Worm (Caenorhabditis elegans): ENCODE data around the gene ceh-75.

ceh-75 gene

ce11 chrV:9948840-9949239 lies 27.7 kb downstream of the ceh-75 start, which contains the start of gene nlp-58:
Gene nlp-58 (minus strand): TSS chrV:9948940.
- TF ChIP-seq R02D3.7 (tag; optimal IDR thresholded peaks at IDR 0.05) = no peak

ce11 chrV:9950861-9951260 lies 29.7 kb downstream of the ceh-75 start, which contains the start of gene ttr-46:
Gene ttr-46 (plus strand): TSS chrV:9951233.
- TF ChIP-seq fos-1 (tag; optimal IDR thresholded peaks at IDR 0.05) (peak; percentile 56), lsy-2 (tag; optimal IDR thresholded peaks at IDR 0.05) (no peak)

ce11 chrV:9952396-9952795 lies 31.3 kb downstream of the ceh-75 start, which contains the start of gene mam-5:
Gene mam-5 (plus strand): TSS chrV:9952699.
- TF ChIP-seq zag-1 (tag; optimal IDR thresholded peaks at IDR 0.05) (no peak), blmp-1 (tag; optimal IDR thresholded peaks at IDR 0.05; ENCODE audit: insufficient read depth) (no peak), peb-1 (tag; optimal IDR thresholded peaks at IDR 0.05) (no peak), sma-9 (GFP tag; optimal IDR thresholded peaks at IDR 0.05) (no peak), sma-9 (tag; optimal IDR thresholded peaks at IDR 0.05) (no peak), ceh-16 (tag; optimal IDR thresholded peaks at IDR 0.05) (no peak), ZK546.5 (tag; optimal IDR thresholded peaks at IDR 0.05) (no peak), R02D3.7 (tag; optimal IDR thresholded peaks at IDR 0.05) (no peak), egl-27 (tag; optimal IDR thresholded peaks at IDR 0.05) (no peak), nhr-11 (tag; optimal IDR thresholded peaks at IDR 0.05) (no peak), ama-1 (optimal IDR thresholded peaks at IDR 0.05) (no peak), nhr-77 (tag; optimal IDR thresholded peaks at IDR 0.05) (no peak), dmd-4 (tag; optimal IDR thresholded peaks at IDR 0.05) (no peak), gmeb-1 (tag; optimal IDR thresholded peaks at IDR 0.05) (no peak), skn-1 (tag; optimal IDR thresholded peaks at IDR 0.05) (no peak), alr-1 (tag; optimal IDR thresholded peaks at IDR 0.05) (no peak), nhr-21 (tag; optimal IDR thresholded peaks at IDR 0.05) (no peak), Y55F3AM.14 (GFP tag; optimal IDR thresholded peaks at IDR 0.05) (no peak), fos-1 (tag; optimal IDR thresholded peaks at IDR 0.05) (no peak), ztf-4 (tag; optimal IDR thresholded peaks at IDR 0.05) (no peak)

ce11 chrV:9958231-9958630 lies 37.1 kb downstream of the ceh-75 start, which contains the start of gene anmt-3:
Gene anmt-3 (minus strand): TSS chrV:9958331.
- TF ChIP-seq lin-13 (GFP tag; optimal IDR thresholded peaks at IDR 0.05) (no peak), elt-1 (tag; optimal IDR thresholded peaks at IDR 0.05) (no peak), snpc-4 (tag; optimal IDR thresholded peaks at IDR 0.05) (no peak), unc-55 (GFP tag; optimal IDR thresholded peaks at IDR 0.05) (no peak), gmeb-1 (tag; optimal IDR thresholded peaks at IDR 0.05) (no peak)

ce11 chrV:9958654-9959053 lies 37.5 kb downstream of the ceh-75 start:
- TF ChIP-seq nhr-6 (tag; optimal IDR thresholded peaks at IDR 0.05) (peak; percentile 23), sma-9 (GFP tag; optimal IDR thresholded peaks at IDR 0.05) (peak; percentile 46), sma-9 (tag; optimal IDR thresholded peaks at IDR 0.05) (no peak), C34F6.9 (tag; optimal IDR thresholded peaks at IDR 0.05) (peak; percentile 29), F13H6.1 (tag; optimal IDR thresholded peaks at IDR 0.05) (peak; percentile 82), nhr-129 (tag; optimal IDR thresholded peaks at IDR 0.05) (peak; percentile 73), alr-1 (tag; optimal IDR thresholded peaks at IDR 0.05) (no peak), lsy-2 (tag; optimal IDR thresholded peaks at IDR 0.05) (peak in 1 of 2 experiments; percentile 44), unc-39 (tag; optimal IDR thresholded peaks at IDR 0.05) (no peak)

- TF ChIP-seq nhr-77 (tag; optimal IDR thresholded peaks at IDR 0.05) (no peak), nhr-25 (tag; optimal IDR thresholded peaks at IDR 0.05) (no peak), mdl-1 (tag; optimal IDR thresholded peaks at IDR 0.05) (no peak), nhr-237 (tag; optimal IDR thresholded peaks at IDR 0.05) (no peak)
Observed at ce11 chrV:9960376-9960775, 39.2 kb downstream of the ceh-75 start, which contains the start of gene T07C12.10. Gene T07C12.10 (minus strand): TSS chrV:9960476.

ce11 chrV:9962394-9962793 lies 41.3 kb downstream of the ceh-75 start, which contains the start of gene madf-4:
Gene madf-4 (minus strand): TSS chrV:9962494.
- TF ChIP-seq fos-1 (tag; optimal IDR thresholded peaks at IDR 0.05) (no peak), dmd-4 (tag; optimal IDR thresholded peaks at IDR 0.05) (no peak), nhr-129 (tag; optimal IDR thresholded peaks at IDR 0.05) (no peak), blmp-1 (tag; optimal IDR thresholded peaks at IDR 0.05; ENCODE audit: insufficient read depth) (no peak), nhr-12 (tag; optimal IDR thresholded peaks at IDR 0.05) (no peak), ceh-16 (tag; optimal IDR thresholded peaks at IDR 0.05) (no peak), ZK546.5 (tag; optimal IDR thresholded peaks at IDR 0.05) (no peak), unc-62 (GFP tag; optimal IDR thresholded peaks at IDR 0.05) (no peak), C34F6.9 (tag; optimal IDR thresholded peaks at IDR 0.05) (no peak), nhr-10 (tag; optimal IDR thresholded peaks at IDR 0.05) (no peak), nhr-237 (tag; optimal IDR thresholded peaks at IDR 0.05) (no peak), alr-1 (tag; optimal IDR thresholded peaks at IDR 0.05) (no peak)
